Fruit fly (Drosophila melanogaster): ENCODE results near the gene mri.

The mri gene

dm6 chr3L:205723-206284 is 5.8 kb downstream of the mri start, which contains the start of the genes Gk1 and CG13876 (continued):
- TF ChIP-seq CG7987 (GFP tag; optimal IDR thresholded peaks at IDR 0.05) (peak; percentile 89), Nf-YA (GFP tag; IDR thresholded peaks at IDR 0.05) (peak; percentile 89), CG1647 (GFP tag; optimal IDR thresholded peaks at IDR 0.05) (peak; percentile 22), sqz (GFP tag; optimal IDR thresholded peaks at IDR 0.05) (peak; percentile 94), danr (GFP tag; IDR thresholded peaks at IDR 0.05) (peak; percentile 60; the same call in 1 of the 2 replicates), Rx (GFP tag; IDR thresholded peaks at IDR 0.05) (peak; percentile 86), Fer3 (tag; optimal IDR thresholded peaks at IDR 0.05) (peak; percentile 97), Xrp1 (GFP tag; IDR thresholded peaks at IDR 0.05) (peak; percentile 97), NC2α (GFP tag; optimal IDR thresholded peaks at IDR 0.05) (no peak), Hmr (GFP tag; optimal IDR thresholded peaks at IDR 0.05) (peak; percentile 98), CG17568 (GFP tag; optimal IDR thresholded peaks at IDR 0.05) (no peak), ab (GFP tag; optimal IDR thresholded peaks at IDR 0.05) (no peak), CG17186 (GFP tag; optimal IDR thresholded peaks at IDR 0.05) (peak; percentile 48), bowl (GFP tag; IDR thresholded peaks at IDR 0.05) (peak; percentile 85), CG10431 (GFP tag; optimal IDR thresholded peaks at IDR 0.05) (peak; percentile 86), BEAF-32 (GFP tag; optimal IDR thresholded peaks at IDR 0.05) (peak; percentile 37), Taf1 (GFP tag; IDR thresholded peaks at IDR 0.05) (peak; percentile 86), CG31441 (GFP tag; IDR thresholded peaks at IDR 0.05) (no peak; the same call in 1 of the 2 replicates), CG32532 (GFP tag; IDR thresholded peaks at IDR 0.05) (peak; percentile 97), CG8478 (optimal IDR thresholded peaks at IDR 0.05) (no peak), Dref (GFP tag; IDR thresholded peaks at IDR 0.05) (no peak), CG9609 (GFP tag; optimal IDR thresholded peaks at IDR 0.05) (peak; percentile 28), Blimp-1 (GFP tag; optimal IDR thresholded peaks at IDR 0.05) (peak; percentile 93), CG15696 (tag; optimal IDR thresholded peaks at IDR 0.05) (peak; percentile 95), lov (optimal IDR thresholded peaks at IDR 0.05) (no peak), lov (GFP tag; IDR thresholded peaks at IDR 0.05) (peak; percentile 91), CG34224 (GFP tag; IDR thresholded peaks at IDR 0.05; ENCODE audit: partially characterized antibody) (no peak), yki (optimal IDR thresholded peaks at IDR 0.05) (no peak), CG12155 (GFP tag; optimal IDR thresholded peaks at IDR 0.05) (peak; percentile 92), Kr (GFP tag; optimal IDR thresholded peaks at IDR 0.05) (no peak), Dip3 (GFP tag; optimal IDR thresholded peaks at IDR 0.05) (peak; percentile 45), CG30431 (GFP tag; optimal IDR thresholded peaks at IDR 0.05) (peak; percentile 83), lola (GFP tag; optimal IDR thresholded peaks at IDR 0.05) (peak in 1 of 3 experiments; percentile 94), tna (GFP tag; IDR thresholded peaks at IDR 0.05; ENCODE audit: partially characterized antibody) (no peak), pros (GFP tag; optimal IDR thresholded peaks at IDR 0.05) (peak; percentile 67), Elba2 (GFP tag; optimal IDR thresholded peaks at IDR 0.05) (peak; percentile 58), cas (GFP tag; IDR thresholded peaks at IDR 0.05) (peak; percentile 83), CG15269 (tag; optimal IDR thresholded peaks at IDR 0.05) (peak; percentile 97), HLH54F (GFP tag; optimal IDR thresholded peaks at IDR 0.05) (no peak), CG11093 (GFP tag; IDR thresholded peaks at IDR 0.05) (peak; percentile 76), CG30403 (GFP tag; optimal IDR thresholded peaks at IDR 0.05) (peak; percentile 94), crp (GFP tag; optimal IDR thresholded peaks at IDR 0.05) (peak; percentile 33 to 88), so (GFP tag; IDR thresholded peaks at IDR 0.05) (peak; percentile 95), MESR4 (GFP tag; optimal IDR thresholded peaks at IDR 0.05) (peak; percentile 48), Atf3 (GFP tag; optimal IDR thresholded peaks at IDR 0.05) (no peak), CG17612 (GFP tag; IDR thresholded peaks at IDR 0.05) (peak; percentile 87), otp (GFP tag; IDR thresholded peaks at IDR 0.05) (peak; percentile 87), Oli (tag; optimal IDR thresholded peaks at IDR 0.05) (peak; percentile 93), Adf1 (GFP tag; IDR thresholded peaks at IDR 0.05) (peak; percentile 83), cato (GFP tag; optimal IDR thresholded peaks at IDR 0.05; ENCODE audit: borderline replicate concordance) (peak; percentile 78), nau (GFP tag; optimal IDR thresholded peaks at IDR 0.05) (no peak)

Measured in whole organism, embryonic.